Fruit fly (Drosophila melanogaster): ENCODE results near the gene Lim3.

- TF ChIP-seq CG3032 (tag; optimal IDR thresholded peaks at IDR 0.05) = no peak
- no peak for TF ChIP-seq Ets21C (GFP tag; optimal IDR thresholded peaks at IDR 0.05)
- TF ChIP-seq CG10631 (GFP tag; optimal IDR thresholded peaks at IDR 0.05) = no peak
- TF ChIP-seq CG9139 (GFP tag; optimal IDR thresholded peaks at IDR 0.05) = no peak
These were observed 73.9 kb downstream of the Lim3 start, which contains the start of the genes mib2 and CG31800 for dm6 chr2L:19034213-19034929.

Measured in whole organism, prepupa.